Worm (Caenorhabditis elegans) whole organism, young adult: ENCODE measurements around the gene txdc-17.

Experiments
- C06A6.2 ChIP-seq: fragments of 200-800 bp; sonication (Bioruptor generic); conservative IDR thresholded peaks from 2 replicates; pipeline ENCODE4 v1.3.6; 2022; ENCODE audit warnings: missing genetic modification characterization, missing compliant biosample characterization
- D2030.7 ChIP-seq: fragments of 200-800 bp; sonication (Bioruptor generic); IDR thresholded peaks from 2 replicates; pipeline ENCODE4 v1.3.6; 2022; ENCODE audit warnings: missing genetic modification reagents, missing genetic modification characterization, missing compliant biosample characterization
- F33H1.4 ChIP-seq: fragments of 200-800 bp; sonication (Bioruptor generic); IDR thresholded peaks from 2 replicates; pipeline ENCODE4 v1.3.6; 2022; ENCODE audit warnings: missing genetic modification reagents, missing genetic modification characterization, missing compliant biosample characterization
- F52B5.7 ChIP-seq: sonication (generic microtip); optimal IDR thresholded peaks from 2 replicates; lab custom pipeline; 2016; ENCODE audit warnings: mild to moderate bottlenecking, missing genetic modification characterization, missing compliant biosample characterization
- K12H6.12 ChIP-seq: fragments of 200-800 bp; sonication (Bioruptor generic); optimal IDR thresholded peaks from 2 replicates; lab custom pipeline; 2018; ENCODE audit warnings: mild to moderate bottlenecking, missing genetic modification characterization, missing compliant biosample characterization
- Y56A3A.18 ChIP-seq: fragments of 200-800 bp; sonication (Bioruptor generic); IDR thresholded peaks from 2 replicates; pipeline ENCODE4 v1.3.6; 2022; ENCODE audit warnings: missing genetic modification reagents, missing genetic modification characterization, missing compliant biosample characterization
- Y67H2A.10 ChIP-seq: fragments of 200-800 bp; sonication (Bioruptor generic); conservative IDR thresholded peaks from 2 replicates; pipeline ENCODE4 v1.3.6; 2022; ENCODE audit warnings: missing genetic modification reagents, missing genetic modification characterization, missing compliant biosample characterization
- Y79H2A.3 ChIP-seq: fragments of 200-800 bp; sonication (Bioruptor generic); conservative IDR thresholded peaks from 2 replicates; pipeline ENCODE4 v1.3.6; 2022; ENCODE audit warnings: missing genetic modification reagents, missing genetic modification characterization, missing compliant biosample characterization
- akir-1 ChIP-seq: fragments of 200-800 bp; sonication (Bioruptor generic); optimal IDR thresholded peaks from 2 replicates; lab custom pipeline; 2018; ENCODE audit warnings: mild to moderate bottlenecking, missing genetic modification characterization, moderate library complexity, missing compliant biosample characterization
- ccch-3 ChIP-seq: fragments of 200-800 bp; sonication (Bioruptor generic); optimal IDR thresholded peaks from 2 replicates; lab custom pipeline; 2018; ENCODE audit warnings: mild to moderate bottlenecking, missing genetic modification characterization, missing compliant biosample characterization
- cebp-1 ChIP-seq, 2 experiments: fragments of 200-800 bp in 1 of 2; sonication (Bioruptor generic) in 1 of 2; sonication (generic microtip) in 1 of 2; IDR thresholded peaks in 1 of 2; optimal IDR thresholded peaks in 1 of 2; 2 replicates each; pipeline versions ENCODE4 v1.3.6 to Lab custom; 2017 to 2022; ENCODE audit warnings: missing compliant biosample characterization in 2 of 2, missing genetic modification characterization in 2 of 2, mild to moderate bottlenecking in 1 of 2, missing genetic modification reagents in 1 of 2, moderate library complexity in 1 of 2
- chd-7 ChIP-seq: sonication (generic microtip); optimal IDR thresholded peaks from 2 replicates; lab custom pipeline; 2016; ENCODE audit warnings: mild to moderate bottlenecking, missing genetic modification characterization, moderate library complexity, missing compliant biosample characterization
- die-1 ChIP-seq: sonication (generic microtip); optimal IDR thresholded peaks from 2 replicates; lab custom pipeline; 2016; ENCODE audit warnings: missing genotype, mild to moderate bottlenecking, missing genetic modification characterization, missing compliant biosample characterization
- dox-1 ChIP-seq: fragments of 200-800 bp; sonication (Bioruptor generic); IDR thresholded peaks from 2 replicates; pipeline ENCODE4 v1.3.6; 2022; ENCODE audit warnings: missing genetic modification reagents, missing genetic modification characterization, missing compliant biosample characterization
- dpff-1 ChIP-seq: sonication (generic microtip); optimal IDR thresholded peaks from 2 replicates; lab custom pipeline; 2017; ENCODE audit warnings: mild to moderate bottlenecking, missing genetic modification characterization, missing compliant biosample characterization
- egrh-3 ChIP-seq: fragments of 200-800 bp; sonication (Bioruptor generic); IDR thresholded peaks from 2 replicates; pipeline ENCODE4 v1.3.6; 2022; ENCODE audit warnings: missing genetic modification reagents, missing genetic modification characterization, missing compliant biosample characterization
- ekl-4 ChIP-seq: fragments of 200-800 bp; sonication (Bioruptor generic); IDR thresholded peaks from 2 replicates; pipeline ENCODE4 v1.3.6; 2022; ENCODE audit warnings: missing genetic modification reagents, missing genetic modification characterization, missing compliant biosample characterization
- hlh-26 ChIP-seq: fragments of 200-800 bp; sonication (Bioruptor generic); conservative IDR thresholded peaks from 2 replicates; pipeline ENCODE4 v1.3.6; 2022; ENCODE audit warnings: missing genetic modification reagents, missing genetic modification characterization, missing compliant biosample characterization
- hmg-1.2 ChIP-seq: fragments of 200-800 bp; sonication (Bioruptor generic); IDR thresholded peaks from 2 replicates; pipeline ENCODE4 v1.3.6; 2022; ENCODE audit warnings: missing genetic modification reagents, missing genetic modification characterization, missing compliant biosample characterization
- lsl-1 ChIP-seq: fragments of 200-800 bp; sonication (Bioruptor generic); optimal IDR thresholded peaks from 2 replicates; lab custom pipeline; 2018; ENCODE audit warnings: mild to moderate bottlenecking, missing genetic modification characterization, moderate library complexity, missing compliant biosample characterization
- madf-10 ChIP-seq: sonication (generic microtip); optimal IDR thresholded peaks from 2 replicates; lab custom pipeline; 2016; ENCODE audit warnings: mild to moderate bottlenecking, missing genetic modification characterization, missing compliant biosample characterization
- madf-3 ChIP-seq: fragments of 200-800 bp; sonication (Bioruptor generic); IDR thresholded peaks from 2 replicates; pipeline ENCODE4 v1.3.6; 2022; ENCODE audit warnings: missing genetic modification reagents, missing genetic modification characterization, missing compliant biosample characterization
- mcd-1 ChIP-seq: fragments of 200-800 bp; sonication (Bioruptor generic); IDR thresholded peaks from 2 replicates; pipeline ENCODE4 v1.3.6; 2022; ENCODE audit warnings: missing genetic modification reagents, missing genetic modification characterization, missing compliant biosample characterization
- nfya-1 ChIP-seq: sonication (generic microtip); optimal IDR thresholded peaks from 2 replicates; lab custom pipeline; 2017; ENCODE audit warnings: antibody characterized with exemption, missing compliant biosample characterization, missing genetic modification characterization, borderline replicate concordance; ENCODE audit not compliant: insufficient read depth
- nhr-120 ChIP-seq: fragments of 200-800 bp; sonication (Bioruptor generic); IDR thresholded peaks from 2 replicates; pipeline ENCODE4 v1.3.6; 2022; ENCODE audit warnings: missing genetic modification characterization, missing compliant biosample characterization
- nhr-179 ChIP-seq: sonication (generic microtip); optimal IDR thresholded peaks from 2 replicates; lab custom pipeline; 2016; ENCODE audit warnings: mild to moderate bottlenecking, missing genetic modification characterization, missing compliant biosample characterization
- nhr-80 ChIP-seq: sonication (generic microtip); optimal IDR thresholded peaks from 2 replicates; lab custom pipeline; 2016; ENCODE audit warnings: missing genetic modification characterization, missing compliant biosample characterization
- pbrm-1 ChIP-seq: fragments of 200-800 bp; sonication (Bioruptor generic); IDR thresholded peaks from 2 replicates; pipeline ENCODE4 v1.3.6; 2022; ENCODE audit warnings: missing genetic modification reagents, missing genetic modification characterization, missing compliant biosample characterization
- pha-4 ChIP-seq: fragments of 150-350 bp; sonication (generic microtip); optimal IDR thresholded peaks from 2 replicates; lab custom pipeline; 2014; ENCODE audit warnings: missing biosample characterization, missing genetic modification reagents, missing genetic modification characterization
- rcor-1 ChIP-seq: fragments of 200-800 bp; sonication (Bioruptor generic); IDR thresholded peaks from 2 replicates; pipeline ENCODE4 v1.3.6; 2022; ENCODE audit warnings: missing genetic modification reagents, missing genetic modification characterization, missing compliant biosample characterization
- somi-1 ChIP-seq: fragments of 200-800 bp; sonication (Bioruptor generic); optimal IDR thresholded peaks from 2 replicates; lab custom pipeline; 2018; ENCODE audit warnings: mild to moderate bottlenecking, missing genetic modification characterization, missing compliant biosample characterization
- sptf-2 ChIP-seq: fragments of 200-800 bp; sonication (Bioruptor generic); optimal IDR thresholded peaks from 2 replicates; lab custom pipeline; 2018; ENCODE audit warnings: mild to moderate bottlenecking, missing genetic modification characterization, missing compliant biosample characterization
- tbp1 ChIP-seq: fragments of 200-800 bp; sonication (Bioruptor generic); optimal IDR thresholded peaks from 2 replicates; lab custom pipeline; 2018; ENCODE audit warnings: mild to moderate bottlenecking, missing genetic modification characterization, missing compliant biosample characterization
- tbx-9 ChIP-seq: sonication (generic microtip); optimal IDR thresholded peaks from 2 replicates; lab custom pipeline; 2016; ENCODE audit warnings: borderline replicate concordance, missing genetic modification characterization, inconsistent platforms, missing compliant biosample characterization
- unc-62 ChIP-seq: fragments of 150-350 bp; optimal IDR thresholded peaks from 2 replicates; lab custom pipeline; 2014; ENCODE audit warnings: missing biosample characterization, missing genetic modification reagents, missing genetic modification characterization
- zfh-2 ChIP-seq: fragments of 200-800 bp; sonication (Bioruptor generic); conservative IDR thresholded peaks from 2 replicates; pipeline ENCODE4 v1.3.6; 2022; ENCODE audit warnings: missing genetic modification reagents, missing genetic modification characterization, missing compliant biosample characterization

txdc-17 gene

ce11 chrIII:2875946-2876345 is 41.5 kb downstream of the txdc-17 start (continued):
- peak; percentile 63 for TF ChIP-seq C06A6.2
- TF ChIP-seq nhr-120 (GFP tag; lab: Robert Waterston, UW) = no peak

ce11 chrIII:2879703-2880102 is 45.2 kb downstream of the txdc-17 start:
- TF ChIP-seq madf-3 (no peak), madf-10 (tag; lab: Kevin White, UChicago) (no peak), dox-1 (GFP tag; lab: Robert Waterston, UW) (0 out of 2 replicates have a peak, but pooled peaks have one; percentile 30), D2030.7 (GFP tag; lab: Robert Waterston, UW) (peak; percentile 33; the same call in 1 of the 2 replicates), nfya-1 (no peak), tbx-9 (tag; lab: Kevin White, UChicago) (no peak), ekl-4 (GFP tag; lab: Robert Waterston, UW) (no peak), rcor-1 (GFP tag; lab: Robert Waterston, UW) (peak; percentile 8; the same call in 1 of the 2 replicates), pbrm-1 (peak; percentile 40; the same call in 1 of the 2 replicates), mcd-1 (peak; percentile 43), Y56A3A.18 (no peak), hlh-26 (GFP tag; lab: Robert Waterston, UW) (no peak), K12H6.12 (tag; lab: Kevin White, UChicago) (no peak), die-1 (no peak), unc-62 (no peak), chd-7 (tag; lab: Kevin White, UChicago) (no peak), hmg-1.2 (GFP tag; lab: Robert Waterston, UW) (peak; percentile 19; the same call in 1 of the 2 replicates), F52B5.7 (tag; lab: Kevin White, UChicago) (no peak), dpff-1 (tag; lab: Kevin White, UChicago) (no peak), tbp1 (GFP tag; lab: Kevin White, UChicago) (peak; percentile 47), lsl-1 (peak; percentile 19), somi-1 (GFP tag; lab: Kevin White, UChicago) (no peak), zfh-2 (peak; percentile 54; the same call in 1 of the 2 replicates), ccch-3 (GFP tag; lab: Kevin White, UChicago) (no peak), nhr-80 (no peak), F33H1.4 (GFP tag; lab: Robert Waterston, UW) (peak; percentile 50), egrh-3 (GFP tag; lab: Robert Waterston, UW) (no peak), Y79H2A.3 (no peak)

- TF ChIP-seq Y67H2A.10 (GFP tag; lab: Robert Waterston, UW) (no peak), pha-4 (no peak), nhr-179 (tag; lab: Kevin White, UChicago) (no peak), cebp-1 (GFP tag; IDR thresholded peaks at IDR 0.05; lab: Robert Waterston, UW) (no peak), cebp-1 (tag; optimal IDR thresholded peaks at IDR 0.05; lab: Kevin White, UChicago) (peak; percentile 2), egrh-3 (GFP tag; lab: Robert Waterston, UW) (no peak), hmg-1.2 (GFP tag; lab: Robert Waterston, UW) (peak; percentile 64; the same call in 1 of the 2 replicates), sptf-2 (GFP tag; lab: Kevin White, UChicago) (no peak), akir-1 (no peak)
Observed at ce11 chrIII:2881117-2881516, 46.7 kb downstream of the txdc-17 start.
